Worm (Caenorhabditis elegans) whole organism, mixed stage, embryonic: ENCODE data around the gene Y17G7B.3.

Source experiments
- ceh-83 ChIP-seq: fragments of 200-800 bp; sonication (Bioruptor generic); optimal IDR thresholded peaks from 2 replicates; lab custom pipeline; 2018; ENCODE audit warnings: mild to moderate bottlenecking, missing genetic modification characterization, missing compliant biosample characterization
- elt-3 ChIP-seq: fragments of 150-350 bp; optimal IDR thresholded peaks from 2 replicates; lab custom pipeline; 2014; ENCODE audit warnings: missing biosample characterization, missing genetic modification characterization
- pha-4 ChIP-seq: fragments of 150-350 bp; optimal IDR thresholded peaks from 2 replicates; lab custom pipeline; 2018; ENCODE audit warnings: missing biosample characterization, missing genetic modification reagents, missing genetic modification characterization
- snpc-4 ChIP-seq: fragments of 150-350 bp; optimal IDR thresholded peaks from 2 replicates; lab custom pipeline; 2014; ENCODE audit warnings: missing biosample characterization, missing genetic modification characterization

ce11 chrII:11958793-11959574, 29.8 kb upstream of the Y17G7B.3 start:
- no peak for TF ChIP-seq pha-4 (tag; lab: Kevin White, UChicago)
- no peak for TF ChIP-seq elt-3 (tag; lab: Kevin White, UChicago)
- TF ChIP-seq snpc-4 (tag; lab: Kevin White, UChicago), result no peak
- peak; percentile 87 for TF ChIP-seq ceh-83 (GFP tag; lab: Kevin White, UChicago)
